Worm (Caenorhabditis elegans): ENCODE results near the gene nra-3.
A peak's percentile ranks its signal among the peaks of the same experiment; 100 is the strongest.

The nra-3 gene

DNA sequence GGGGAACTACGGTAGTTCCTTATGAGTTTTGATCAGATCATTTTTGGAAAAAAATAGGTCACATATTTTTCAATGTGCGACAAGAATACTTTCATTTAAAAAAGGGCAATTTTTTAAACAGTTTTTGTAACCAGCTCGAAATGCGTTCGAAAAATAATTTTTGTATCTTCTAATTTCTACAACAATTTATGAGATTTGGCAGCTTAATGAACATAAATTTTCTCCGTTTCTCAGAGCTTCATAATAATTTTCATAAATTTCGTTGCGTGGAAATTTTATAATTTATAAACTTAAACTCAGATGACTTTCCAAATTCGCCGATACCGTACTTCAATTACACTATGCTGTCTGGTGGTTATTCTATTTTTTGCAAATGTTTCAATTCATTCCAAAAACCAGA is 36.4 kb downstream of the nra-3 start, which contains the start of gene F21G4.3:
TSS of gene F21G4.3 (plus strand) at position 301 of the 400 bp plus-strand sequence.
- TF ChIP-seq nhr-77 (tag; optimal IDR thresholded peaks at IDR 0.05) (no peak), daf-12 (tag; optimal IDR thresholded peaks at IDR 0.05) (no peak), hmg-11 (tag; optimal IDR thresholded peaks at IDR 0.05) (no peak), elt-2 (tag; optimal IDR thresholded peaks at IDR 0.05) (no peak), pha-4 (tag; optimal IDR thresholded peaks at IDR 0.05) (no peak), ZK546.5 (tag; optimal IDR thresholded peaks at IDR 0.05) (no peak), ama-1 (optimal IDR thresholded peaks at IDR 0.05) (no peak), zag-1 (tag; optimal IDR thresholded peaks at IDR 0.05) (no peak), fkh-2 (tag; optimal IDR thresholded peaks at IDR 0.05) (no peak), eor-1 (tag; optimal IDR thresholded peaks at IDR 0.05) (no peak), pqm-1 (tag; optimal IDR thresholded peaks at IDR 0.05) (no peak), nhr-11 (tag; optimal IDR thresholded peaks at IDR 0.05) (no peak), nhr-237 (tag; optimal IDR thresholded peaks at IDR 0.05) (no peak), lsy-12 (tag; optimal IDR thresholded peaks at IDR 0.05) (no peak), ceh-16 (tag; optimal IDR thresholded peaks at IDR 0.05) (no peak), unc-39 (tag; optimal IDR thresholded peaks at IDR 0.05) (no peak), nhr-25 (tag; optimal IDR thresholded peaks at IDR 0.05) (no peak), elt-1 (tag; optimal IDR thresholded peaks at IDR 0.05) (no peak), egl-27 (tag; optimal IDR thresholded peaks at IDR 0.05) (no peak), mml-1 (tag; optimal IDR thresholded peaks at IDR 0.05) (no peak)

DNA sequence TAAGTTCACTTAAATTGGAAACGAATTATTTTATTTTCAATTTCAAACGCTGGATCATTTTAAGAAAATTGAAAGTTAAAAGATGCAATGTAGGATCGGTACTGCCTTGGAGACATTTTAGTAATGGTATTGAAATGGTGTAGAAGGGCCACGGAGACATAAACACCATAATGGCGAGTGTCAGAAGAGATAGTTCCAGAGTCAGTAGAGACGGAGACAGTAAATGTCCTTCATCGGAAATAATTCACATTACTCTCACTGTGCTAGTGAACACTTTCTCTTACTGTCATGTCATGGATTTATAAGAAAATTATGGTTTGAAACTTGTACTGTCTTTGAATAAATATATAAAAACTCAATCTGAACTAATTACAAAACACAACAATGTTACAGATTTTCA is 38.2 kb downstream of the nra-3 start:
- TF ChIP-seq fkh-2 (tag; optimal IDR thresholded peaks at IDR 0.05): no peak
- peak; percentile 4 for TF ChIP-seq nhr-25 (tag; optimal IDR thresholded peaks at IDR 0.05)

DNA sequence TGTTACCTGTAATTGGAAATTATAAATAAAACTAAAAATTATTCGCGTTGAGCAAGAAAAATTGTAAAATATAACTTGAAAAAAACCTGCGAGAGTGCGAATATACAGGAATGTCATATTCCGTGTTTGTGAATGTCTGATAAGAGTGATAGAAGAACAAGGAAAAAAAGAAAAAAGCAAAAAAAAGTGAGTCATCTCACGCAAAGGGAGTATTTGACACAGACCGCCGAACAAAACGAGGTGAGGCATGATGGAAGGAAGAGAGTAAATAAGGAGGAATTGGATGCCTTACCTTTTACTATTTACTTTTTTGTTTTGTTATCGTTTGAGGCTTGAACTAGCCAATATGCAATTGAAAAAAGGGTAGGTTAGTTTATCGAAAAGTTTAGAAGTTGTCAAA is 38.9 kb downstream of the nra-3 start, which contains the start of gene F21G4.1:
TSS of gene F21G4.1 (minus strand) at position 6 of the 400 bp plus-strand sequence.
- peak; percentile 21 for TF ChIP-seq fos-1 (tag; optimal IDR thresholded peaks at IDR 0.05)
- peak; percentile 57 for TF ChIP-seq elt-2 (tag; optimal IDR thresholded peaks at IDR 0.05)
- no peak for TF ChIP-seq fkh-2 (tag; optimal IDR thresholded peaks at IDR 0.05)
- no peak for TF ChIP-seq nhr-11 (tag; optimal IDR thresholded peaks at IDR 0.05)
- peak; percentile 91 for TF ChIP-seq pha-4 (tag; optimal IDR thresholded peaks at IDR 0.05)
- no peak for TF ChIP-seq eor-1 (tag; optimal IDR thresholded peaks at IDR 0.05)
- TF ChIP-seq egl-5 (tag; optimal IDR thresholded peaks at IDR 0.05): no peak
- TF ChIP-seq nhr-67 (tag; optimal IDR thresholded peaks at IDR 0.05): no peak
- no peak for TF ChIP-seq sea-2 (GFP tag; optimal IDR thresholded peaks at IDR 0.05)
- TF ChIP-seq pqm-1 (tag; optimal IDR thresholded peaks at IDR 0.05): peak; percentile 25

DNA sequence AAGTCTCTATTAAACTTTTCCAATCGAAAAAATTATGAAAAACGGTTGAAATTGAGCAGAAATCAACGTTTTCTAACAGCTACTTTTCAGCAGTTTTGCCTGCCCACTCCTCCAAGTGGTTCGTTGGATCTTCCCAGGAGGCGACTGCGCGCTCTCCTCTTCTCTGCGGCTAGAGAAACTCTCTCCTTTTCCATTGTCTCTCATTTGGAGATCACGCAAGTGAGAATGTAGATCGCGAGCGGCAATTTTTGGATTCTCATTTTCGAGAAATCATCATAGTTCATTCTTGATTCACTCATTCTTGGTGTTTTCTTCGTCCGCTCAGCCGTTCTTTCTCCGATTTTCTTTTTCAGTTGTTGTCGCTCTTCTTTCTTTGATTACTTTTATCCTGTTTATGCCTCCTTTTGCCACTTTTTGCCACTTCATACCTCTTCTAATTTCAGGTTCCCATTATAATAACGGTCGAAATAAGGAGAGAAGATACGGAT is 47.4 kb downstream of the nra-3 start, which contains the start of gene mrp-4:
TSS of gene mrp-4 (plus strand) at position 438 of the 488 bp plus-strand sequence.
- TF ChIP-seq ZK546.5 (tag; optimal IDR thresholded peaks at IDR 0.05) (no peak), ceh-16 (tag; optimal IDR thresholded peaks at IDR 0.05) (no peak), elt-3 (tag; optimal IDR thresholded peaks at IDR 0.05) (no peak), lin-15B (tag; optimal IDR thresholded peaks at IDR 0.05) (no peak), nhr-237 (tag; optimal IDR thresholded peaks at IDR 0.05) (no peak), nhr-28 (tag; optimal IDR thresholded peaks at IDR 0.05) (no peak), daf-12 (tag; optimal IDR thresholded peaks at IDR 0.05) (no peak)

DNA sequence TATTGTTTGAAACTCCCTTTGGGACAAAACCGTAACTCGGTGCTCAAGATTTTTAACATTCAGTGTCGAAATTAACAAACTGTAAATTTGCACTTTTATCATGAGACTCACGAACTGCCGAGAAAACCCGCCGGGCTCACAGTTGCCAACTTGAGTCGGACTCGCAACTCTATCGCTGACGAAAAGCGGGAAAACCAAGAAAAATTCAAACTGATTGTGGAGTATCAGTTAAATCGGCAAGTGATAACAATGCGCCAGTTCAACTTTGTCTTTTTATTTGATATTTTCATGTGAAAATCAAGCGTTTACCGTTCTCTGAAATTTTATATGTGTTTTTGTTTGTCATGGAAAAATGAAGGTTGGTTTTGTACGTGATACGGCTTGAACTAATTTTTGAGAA is 48.7 kb downstream of the nra-3 start:
- TF ChIP-seq ZK546.5 (tag; optimal IDR thresholded peaks at IDR 0.05): no peak
- peak; percentile 83 for TF ChIP-seq elt-2 (tag; optimal IDR thresholded peaks at IDR 0.05)

DNA sequence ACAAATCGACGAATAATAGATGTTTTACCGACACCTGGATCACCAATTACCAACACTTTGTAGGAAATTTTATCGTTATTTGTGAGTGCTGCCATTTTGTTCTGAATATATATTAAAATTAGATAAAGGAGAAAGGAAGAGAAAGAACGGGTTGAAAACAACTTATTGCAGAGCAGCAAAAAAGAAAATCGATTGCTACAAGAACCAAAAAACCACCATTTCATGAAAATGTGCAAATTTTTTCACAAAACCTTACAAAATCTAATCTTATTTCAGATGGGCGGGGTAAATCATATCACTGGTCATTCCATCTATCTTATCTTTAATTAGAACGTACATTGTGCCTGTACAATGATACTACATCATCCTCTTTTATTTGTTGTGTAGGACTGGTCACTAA is 49.1 kb downstream of the nra-3 start, which contains the start of gene glo-1:
TSS of gene glo-1 (minus strand) at position 101 of the 400 bp plus-strand sequence.
- TF ChIP-seq hmg-11 (tag; optimal IDR thresholded peaks at IDR 0.05): no peak
- no peak for TF ChIP-seq ztf-11 (tag; optimal IDR thresholded peaks at IDR 0.05)
- TF ChIP-seq nhr-67 (tag; optimal IDR thresholded peaks at IDR 0.05): no peak
- no peak for TF ChIP-seq nhr-77 (tag; optimal IDR thresholded peaks at IDR 0.05)

DNA sequence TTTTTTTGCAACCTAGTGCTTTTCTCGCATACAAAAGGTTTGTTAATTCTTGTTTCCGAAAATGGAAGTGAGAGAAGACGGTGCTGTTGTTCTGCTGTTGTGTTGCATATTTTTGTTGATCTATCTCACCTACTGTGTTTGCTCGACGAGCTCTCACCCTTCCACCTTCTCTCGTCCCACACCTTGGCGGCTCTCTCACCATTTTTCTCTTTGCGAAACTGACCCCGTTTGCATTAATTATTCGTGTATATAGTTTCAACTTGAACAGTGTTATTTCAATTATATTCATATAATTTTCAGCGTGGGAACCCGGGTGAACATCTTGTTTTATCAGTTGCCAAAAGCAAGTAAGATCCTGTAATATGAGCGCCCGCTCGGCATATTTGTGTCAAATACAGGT is 54.1 kb downstream of the nra-3 start, which contains the start of gene R07B1.9:
TSS of gene R07B1.9 (plus strand) at position 301 of the 400 bp plus-strand sequence.
- no peak for TF ChIP-seq fkh-10 (GFP tag; optimal IDR thresholded peaks at IDR 0.05)
- TF ChIP-seq jun-1 (tag; optimal IDR thresholded peaks at IDR 0.05): no peak
- TF ChIP-seq sea-2 (GFP tag; optimal IDR thresholded peaks at IDR 0.05): no peak
- no peak for TF ChIP-seq nhr-43 (tag; optimal IDR thresholded peaks at IDR 0.05; ENCODE audit: poor library complexity, severe bottlenecking)
- TF ChIP-seq ceh-28 (tag; optimal IDR thresholded peaks at IDR 0.05): no peak
- TF ChIP-seq lin-39 (tag; optimal IDR thresholded peaks at IDR 0.05): no peak
- TF ChIP-seq ceh-9 (tag; optimal IDR thresholded peaks at IDR 0.05): no peak
- TF ChIP-seq nhr-67 (tag; optimal IDR thresholded peaks at IDR 0.05): no peak
- no peak for TF ChIP-seq nhr-23 (tag; optimal IDR thresholded peaks at IDR 0.05)
- no peak for TF ChIP-seq nhr-28 (tag; optimal IDR thresholded peaks at IDR 0.05)
- TF ChIP-seq ZK546.5 (tag; optimal IDR thresholded peaks at IDR 0.05): no peak
- TF ChIP-seq hmg-11 (tag; optimal IDR thresholded peaks at IDR 0.05): no peak
- TF ChIP-seq mdl-1 (tag; optimal IDR thresholded peaks at IDR 0.05): no peak
- TF ChIP-seq ama-1 (optimal IDR thresholded peaks at IDR 0.05): no peak
- TF ChIP-seq eor-1 (tag; optimal IDR thresholded peaks at IDR 0.05): no peak
- no peak for TF ChIP-seq mml-1 (tag; optimal IDR thresholded peaks at IDR 0.05)
- TF ChIP-seq nhr-25 (tag; optimal IDR thresholded peaks at IDR 0.05): no peak
- TF ChIP-seq fos-1 (tag; optimal IDR thresholded peaks at IDR 0.05): no peak
- no peak for TF ChIP-seq nhr-11 (tag; optimal IDR thresholded peaks at IDR 0.05)
- no peak for TF ChIP-seq elt-3 (tag; optimal IDR thresholded peaks at IDR 0.05)
